Fruit fly (Drosophila melanogaster): ENCODE data around the gene C15.

Gene C15

DNA sequence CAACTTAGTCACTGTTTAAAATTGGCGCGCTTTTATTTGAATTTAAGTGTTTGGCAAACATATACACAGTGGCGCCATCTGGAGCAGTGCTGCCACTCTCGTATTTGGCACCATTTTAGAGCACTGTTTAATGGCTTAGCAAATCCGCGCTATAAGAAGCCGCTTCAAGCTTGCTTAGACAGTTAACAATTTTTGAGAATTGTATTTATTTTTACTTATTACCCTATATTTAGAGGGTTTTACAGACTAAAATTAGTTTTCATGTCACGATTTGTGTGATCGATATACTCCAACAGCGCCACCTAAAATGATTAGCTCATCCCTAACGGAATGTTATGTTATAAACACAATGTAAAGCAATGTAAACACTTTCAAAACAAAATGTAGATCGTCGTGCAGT, 17.8 kb upstream of the C15 start, which contains the start of gene Fancm (continued):
- TF ChIP-seq CG8632 (GFP tag; optimal IDR thresholded peaks at IDR 0.05) (no peak), OdsH (GFP tag; optimal IDR thresholded peaks at IDR 0.05) (peak; percentile 17), CG31627 (GFP tag; optimal IDR thresholded peaks at IDR 0.05) (peak; percentile 71), Hr4 (GFP tag; optimal IDR thresholded peaks at IDR 0.05) (no peak), CG11762 (GFP tag; optimal IDR thresholded peaks at IDR 0.05; ENCODE audit: insufficient read depth) (no peak), CG8319 (GFP tag; optimal IDR thresholded peaks at IDR 0.05) (no peak), CG9139 (GFP tag; optimal IDR thresholded peaks at IDR 0.05) (no peak), Sox15 (GFP tag; optimal IDR thresholded peaks at IDR 0.05) (peak; percentile 30), Smox (GFP tag; optimal IDR thresholded peaks at IDR 0.05) (peak; percentile 27), Met (GFP tag; optimal IDR thresholded peaks at IDR 0.05) (no peak), CG16779 (tag; optimal IDR thresholded peaks at IDR 0.05) (no peak), CG34406 (GFP tag; optimal IDR thresholded peaks at IDR 0.05) (peak; percentile 18), Eip78C (GFP tag) (peak; percentile 76), CG4318 (GFP tag; optimal IDR thresholded peaks at IDR 0.05) (no peak), CG3919 (GFP tag; optimal IDR thresholded peaks at IDR 0.05) (peak; percentile 36), spab (GFP tag; optimal IDR thresholded peaks at IDR 0.05) (no peak), esn (GFP tag; optimal IDR thresholded peaks at IDR 0.05) (peak; percentile 57), CG10669 (GFP tag; optimal IDR thresholded peaks at IDR 0.05) (peak; percentile 7), Blimp-1 (GFP tag; optimal IDR thresholded peaks at IDR 0.05) (no peak), Gug (GFP tag; IDR thresholded peaks at IDR 0.05) (no peak), acj6 (GFP tag; optimal IDR thresholded peaks at IDR 0.05) (no peak), Eip75B (GFP tag; optimal IDR thresholded peaks at IDR 0.05) (no peak), CG6792 (GFP tag; optimal IDR thresholded peaks at IDR 0.05) (no peak), CG8119 (GFP tag; IDR thresholded peaks at IDR 0.05) (no peak), CG1621 (tag; optimal IDR thresholded peaks at IDR 0.05) (no peak), CG3032 (tag; optimal IDR thresholded peaks at IDR 0.05) (no peak), CG15336 (GFP tag; IDR thresholded peaks at IDR 0.05) (no peak), vri (GFP tag; optimal IDR thresholded peaks at IDR 0.05) (no peak), Ets21C (GFP tag; optimal IDR thresholded peaks at IDR 0.05) (peak; percentile 22), CG11294 (GFP tag; IDR thresholded peaks at IDR 0.05) (no peak), dac (GFP tag; optimal IDR thresholded peaks at IDR 0.05) (peak; percentile 34), CG32006 (GFP tag; optimal IDR thresholded peaks at IDR 0.05) (no peak), ss (GFP tag; optimal IDR thresholded peaks at IDR 0.05) (no peak)

DNA sequence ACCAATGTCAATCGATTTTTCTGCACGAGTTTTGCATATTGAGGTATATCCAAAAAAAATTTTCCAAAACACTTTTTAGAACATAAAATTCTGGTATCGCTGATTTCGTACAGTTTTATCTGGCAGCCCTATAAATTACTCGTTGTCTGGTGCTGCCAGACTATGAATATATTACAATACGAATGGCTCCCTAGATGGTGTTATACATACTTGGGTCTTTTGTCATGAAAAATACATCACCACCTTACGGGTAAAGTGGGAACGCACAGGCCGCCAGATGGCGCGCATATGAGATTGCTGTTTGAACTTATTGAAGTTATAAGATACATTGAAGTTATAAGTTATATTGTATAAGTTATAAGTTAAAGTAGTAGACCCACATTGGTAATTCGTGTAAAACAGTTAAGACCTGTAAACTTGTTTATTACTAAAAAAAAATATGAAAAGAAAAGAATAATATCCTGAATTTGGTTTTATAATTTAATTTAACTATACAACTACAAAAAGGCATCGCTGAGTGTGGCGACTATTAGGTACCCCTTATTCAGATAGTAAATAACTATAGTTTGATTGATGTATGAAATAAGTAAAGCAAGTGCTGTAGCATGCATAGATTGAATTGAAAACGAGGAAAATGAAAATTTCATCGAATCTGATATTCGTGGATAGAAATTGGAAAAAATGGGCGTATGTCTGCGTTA, 11.9 kb upstream of the C15 start:
- peak; percentile 57 for TF ChIP-seq lz (GFP tag; optimal IDR thresholded peaks at IDR 0.05)
- TF ChIP-seq fkh (GFP tag; optimal IDR thresholded peaks at IDR 0.05) = no peak
- TF ChIP-seq Met (GFP tag; optimal IDR thresholded peaks at IDR 0.05) = no peak
- TF ChIP-seq cyc (GFP tag; optimal IDR thresholded peaks at IDR 0.05) = peak; percentile 55
- no peak for TF ChIP-seq dac (GFP tag; optimal IDR thresholded peaks at IDR 0.05)
- TF ChIP-seq CG1621 (tag; optimal IDR thresholded peaks at IDR 0.05) = no peak
- peak; percentile 28 for TF ChIP-seq dsx (GFP tag; optimal IDR thresholded peaks at IDR 0.05; ENCODE audit: poor library complexity, severe bottlenecking)
- TF ChIP-seq fd59A (GFP tag; optimal IDR thresholded peaks at IDR 0.05) = no peak
- peak; percentile 27 for TF ChIP-seq OdsH (GFP tag; optimal IDR thresholded peaks at IDR 0.05)
- no peak for TF ChIP-seq Blimp-1 (GFP tag; optimal IDR thresholded peaks at IDR 0.05)
- peak; percentile 62 for TF ChIP-seq CG31627 (GFP tag; optimal IDR thresholded peaks at IDR 0.05)
- TF ChIP-seq vri (GFP tag; optimal IDR thresholded peaks at IDR 0.05) = no peak
- TF ChIP-seq ss (GFP tag; optimal IDR thresholded peaks at IDR 0.05) = no peak
- no peak for TF ChIP-seq CG8632 (GFP tag; optimal IDR thresholded peaks at IDR 0.05)
- TF ChIP-seq CG6792 (GFP tag; optimal IDR thresholded peaks at IDR 0.05) = no peak
- no peak for TF ChIP-seq CG8319 (GFP tag; optimal IDR thresholded peaks at IDR 0.05)
- no peak for TF ChIP-seq CG15336 (GFP tag; IDR thresholded peaks at IDR 0.05)
- peak; percentile 38 for TF ChIP-seq Sox14 (GFP tag; optimal IDR thresholded peaks at IDR 0.05)
- TF ChIP-seq acj6 (GFP tag; optimal IDR thresholded peaks at IDR 0.05) = peak; percentile 40
- no peak for TF ChIP-seq CG11902 (GFP tag; optimal IDR thresholded peaks at IDR 0.05)
- peak; percentile 10 for TF ChIP-seq Ets21C (GFP tag; optimal IDR thresholded peaks at IDR 0.05)
- no peak for TF ChIP-seq Hr38 (GFP tag; optimal IDR thresholded peaks at IDR 0.05)
- no peak for TF ChIP-seq CG6276 (GFP tag; optimal IDR thresholded peaks at IDR 0.05)
- TF ChIP-seq CG8119 (GFP tag; IDR thresholded peaks at IDR 0.05) = no peak
- peak; percentile 21 for TF ChIP-seq Smox (GFP tag; optimal IDR thresholded peaks at IDR 0.05)
- TF ChIP-seq Gug (GFP tag; IDR thresholded peaks at IDR 0.05) = no peak
- TF ChIP-seq CG32006 (GFP tag; optimal IDR thresholded peaks at IDR 0.05) = no peak
- no peak for TF ChIP-seq spab (GFP tag; optimal IDR thresholded peaks at IDR 0.05)
- no peak for TF ChIP-seq Lpt (GFP tag; optimal IDR thresholded peaks at IDR 0.05)
- no peak for TF ChIP-seq topi (GFP tag; optimal IDR thresholded peaks at IDR 0.05)
- TF ChIP-seq eg (GFP tag; IDR thresholded peaks at IDR 0.05) = no peak
- peak; percentile 45 for TF ChIP-seq Eip78C (GFP tag)
- no peak for TF ChIP-seq CG6854 (GFP tag; optimal IDR thresholded peaks at IDR 0.05)
- TF ChIP-seq net (GFP tag; optimal IDR thresholded peaks at IDR 0.05) = no peak
